Worm (Caenorhabditis elegans) whole organism, young adult: ENCODE measurements around the gene srm-4.

ENCODE experiments used
- B0035.1 ChIP-seq: sonication (generic microtip); optimal IDR thresholded peaks from 2 replicates; lab custom pipeline; 2016; ENCODE audit warnings: missing genetic modification characterization, mild to moderate bottlenecking, missing compliant biosample characterization, missing genotype, missing genetic modification reagents
- B0261.1 ChIP-seq: sonication (generic microtip); optimal IDR thresholded peaks from 2 replicates; lab custom pipeline; 2016; ENCODE audit warnings: mild to moderate bottlenecking, missing genetic modification characterization, moderate library complexity, missing compliant biosample characterization
- B0336.3 ChIP-seq: fragments of 200-800 bp; sonication (Bioruptor generic); IDR thresholded peaks from 2 replicates; pipeline ENCODE4 v1.3.6; 2022; ENCODE audit warnings: missing genetic modification characterization, missing compliant biosample characterization
- C17E4.6 ChIP-seq: fragments of 200-800 bp; sonication (Bioruptor generic); IDR thresholded peaks from 2 replicates; pipeline ENCODE4 v1.3.6; 2022; ENCODE audit warnings: missing genetic modification reagents, missing genetic modification characterization, missing compliant biosample characterization
- F33H1.4 ChIP-seq: fragments of 200-800 bp; sonication (Bioruptor generic); IDR thresholded peaks from 2 replicates; pipeline ENCODE4 v1.3.6; 2022; ENCODE audit warnings: missing genetic modification reagents, missing genetic modification characterization, missing compliant biosample characterization
- F37B4.10 ChIP-seq: fragments of 200-800 bp; sonication (Bioruptor generic); IDR thresholded peaks from 2 replicates; pipeline ENCODE4 v1.3.6; 2022; ENCODE audit warnings: missing genetic modification characterization, missing compliant biosample characterization
- F57A8.1 ChIP-seq: fragments of 200-800 bp; sonication (Bioruptor generic); optimal IDR thresholded peaks from 2 replicates; lab custom pipeline; 2018; ENCODE audit warnings: mild to moderate bottlenecking, missing genetic modification characterization, moderate library complexity, missing compliant biosample characterization
- F57C9.4 ChIP-seq: sonication (generic microtip); optimal IDR thresholded peaks from 2 replicates; lab custom pipeline; 2017; ENCODE audit warnings: mild to moderate bottlenecking, missing genetic modification characterization, missing compliant biosample characterization
- K11D2.4 ChIP-seq: fragments of 200-800 bp; sonication (Bioruptor generic); IDR thresholded peaks from 2 replicates; pipeline ENCODE4 v1.3.6; 2022; ENCODE audit warnings: missing genetic modification reagents, missing genetic modification characterization, missing compliant biosample characterization
- Y56A3A.18 ChIP-seq: fragments of 200-800 bp; sonication (Bioruptor generic); IDR thresholded peaks from 2 replicates; pipeline ENCODE4 v1.3.6; 2022; ENCODE audit warnings: missing genetic modification reagents, missing genetic modification characterization, missing compliant biosample characterization
- Y67H2A.10 ChIP-seq: fragments of 200-800 bp; sonication (Bioruptor generic); conservative IDR thresholded peaks from 2 replicates; pipeline ENCODE4 v1.3.6; 2022; ENCODE audit warnings: missing genetic modification reagents, missing genetic modification characterization, missing compliant biosample characterization
- Y95B8A.8 ChIP-seq: fragments of 200-800 bp; sonication (Bioruptor generic); IDR thresholded peaks from 2 replicates; pipeline ENCODE4 v1.3.6; 2022; ENCODE audit warnings: missing genetic modification reagents, missing genetic modification characterization, missing compliant biosample characterization
- ZK185.1 ChIP-seq: sonication (generic microtip); optimal IDR thresholded peaks from 2 replicates; lab custom pipeline; 2016; ENCODE audit warnings: mild to moderate bottlenecking, missing genetic modification characterization, missing compliant biosample characterization; ENCODE audit not compliant: poor library complexity, severe bottlenecking
- ama-1 ChIP-seq, 3 experiments: fragments of 150-350 bp in 1 of 3; sonication (generic microtip) in 2 of 3; optimal IDR thresholded peaks; 2 replicates each; lab custom pipeline; 2014 to 2018; ENCODE audit warnings: missing biosample characterization in 2 of 3, missing genetic modification characterization in 2 of 3, missing genetic modification reagents in 2 of 3
- aptf-3 ChIP-seq: fragments of 200-800 bp; sonication (Bioruptor generic); IDR thresholded peaks from 2 replicates; pipeline ENCODE4 v1.3.6; 2022; ENCODE audit warnings: missing genetic modification characterization, missing compliant biosample characterization
- attf-3 ChIP-seq: fragments of 200-800 bp; sonication (Bioruptor generic); conservative IDR thresholded peaks from 2 replicates; pipeline ENCODE4 v1.3.6; 2022; ENCODE audit warnings: missing genetic modification reagents, missing genetic modification characterization, missing compliant biosample characterization
- bed-1 ChIP-seq: fragments of 200-800 bp; sonication (Bioruptor generic); IDR thresholded peaks from 2 replicates; pipeline ENCODE4 v1.3.6; 2022; ENCODE audit warnings: missing genetic modification reagents, missing genetic modification characterization, missing compliant biosample characterization
- ceh-100 ChIP-seq: fragments of 200-800 bp; sonication (Bioruptor generic); IDR thresholded peaks from 2 replicates; pipeline ENCODE4 v1.3.6; 2022; ENCODE audit warnings: missing genetic modification reagents, missing genetic modification characterization, missing compliant biosample characterization
- ceh-40 ChIP-seq: fragments of 200-800 bp; sonication (Bioruptor generic); IDR thresholded peaks from 2 replicates; pipeline ENCODE4 v1.3.6; 2022; ENCODE audit warnings: missing genetic modification characterization, missing compliant biosample characterization
- ceh-58 ChIP-seq: fragments of 200-800 bp; sonication (Bioruptor generic); IDR thresholded peaks from 2 replicates; pipeline ENCODE4 v1.3.6; 2022; ENCODE audit warnings: missing genetic modification characterization, missing compliant biosample characterization
- chd-7 ChIP-seq: sonication (generic microtip); optimal IDR thresholded peaks from 2 replicates; lab custom pipeline; 2016; ENCODE audit warnings: mild to moderate bottlenecking, missing genetic modification characterization, moderate library complexity, missing compliant biosample characterization
- dpl-1 ChIP-seq: fragments of 150-350 bp; optimal IDR thresholded peaks from 2 replicates; lab custom pipeline; 2014; ENCODE audit warnings: missing biosample characterization, missing genetic modification reagents, missing genetic modification characterization
- egl-18 ChIP-seq: fragments of 200-800 bp; sonication (Bioruptor generic); IDR thresholded peaks from 2 replicates; pipeline ENCODE4 v1.3.6; 2022; ENCODE audit warnings: missing genetic modification reagents, missing genetic modification characterization, missing compliant biosample characterization
- egrh-3 ChIP-seq: fragments of 200-800 bp; sonication (Bioruptor generic); IDR thresholded peaks from 2 replicates; pipeline ENCODE4 v1.3.6; 2022; ENCODE audit warnings: missing genetic modification reagents, missing genetic modification characterization, missing compliant biosample characterization
- ekl-4 ChIP-seq: fragments of 200-800 bp; sonication (Bioruptor generic); IDR thresholded peaks from 2 replicates; pipeline ENCODE4 v1.3.6; 2022; ENCODE audit warnings: missing genetic modification reagents, missing genetic modification characterization, missing compliant biosample characterization
- gei-17 ChIP-seq: fragments of 200-800 bp; sonication (Bioruptor generic); optimal IDR thresholded peaks from 2 replicates; lab custom pipeline; 2018; ENCODE audit warnings: mild to moderate bottlenecking, missing genetic modification characterization, missing compliant biosample characterization
- hrde-1 ChIP-seq: sonication (generic microtip); optimal IDR thresholded peaks from 2 replicates; lab custom pipeline; 2016; ENCODE audit warnings: missing genetic modification characterization, mild to moderate bottlenecking, missing compliant biosample characterization, moderate library complexity, missing genotype, missing genetic modification reagents, borderline replicate concordance
- let-607 ChIP-seq, 2 experiments: fragments of 200-800 bp in 1 of 2; sonication (Bioruptor generic) in 1 of 2; sonication (generic microtip) in 1 of 2; optimal IDR thresholded peaks; 2 replicates each; lab custom pipeline; 2016 to 2018; ENCODE audit warnings: mild to moderate bottlenecking in 2 of 2, missing compliant biosample characterization in 2 of 2, missing genetic modification characterization in 2 of 2, moderate library complexity in 2 of 2, missing genotype in 1 of 2
- lin-40 ChIP-seq: sonication (generic microtip); optimal IDR thresholded peaks from 2 replicates; lab custom pipeline; 2016; ENCODE audit warnings: missing genetic modification characterization, mild to moderate bottlenecking, missing compliant biosample characterization, missing genotype, missing genetic modification reagents
- madf-10 ChIP-seq: sonication (generic microtip); optimal IDR thresholded peaks from 2 replicates; lab custom pipeline; 2016; ENCODE audit warnings: mild to moderate bottlenecking, missing genetic modification characterization, missing compliant biosample characterization
- madf-6 ChIP-seq: fragments of 200-800 bp; sonication (Bioruptor generic); IDR thresholded peaks from 2 replicates; pipeline ENCODE4 v1.3.6; 2022; ENCODE audit warnings: missing genetic modification reagents, missing genetic modification characterization, missing compliant biosample characterization
- madf-8 ChIP-seq: fragments of 200-800 bp; sonication (Bioruptor generic); conservative IDR thresholded peaks from 2 replicates; pipeline ENCODE4 v1.3.6; 2022; ENCODE audit warnings: missing genetic modification reagents, missing genetic modification characterization, missing compliant biosample characterization
- mcd-1 ChIP-seq: fragments of 200-800 bp; sonication (Bioruptor generic); IDR thresholded peaks from 2 replicates; pipeline ENCODE4 v1.3.6; 2022; ENCODE audit warnings: missing genetic modification reagents, missing genetic modification characterization, missing compliant biosample characterization
- mel-28 ChIP-seq: sonication (generic microtip); optimal IDR thresholded peaks from 2 replicates; lab custom pipeline; 2016; ENCODE audit warnings: borderline replicate concordance, mild to moderate bottlenecking, missing genetic modification characterization, missing compliant biosample characterization
- mxl-1 ChIP-seq: sonication (generic microtip); optimal IDR thresholded peaks from 2 replicates; lab custom pipeline; 2016; ENCODE audit warnings: missing genetic modification characterization, missing compliant biosample characterization
- nfyb-1 ChIP-seq: fragments of 200-800 bp; sonication (Bioruptor generic); IDR thresholded peaks from 2 replicates; pipeline ENCODE4 v1.3.6; 2022; ENCODE audit warnings: missing genetic modification reagents, missing genetic modification characterization, missing compliant biosample characterization
- nhr-120 ChIP-seq: fragments of 200-800 bp; sonication (Bioruptor generic); IDR thresholded peaks from 2 replicates; pipeline ENCODE4 v1.3.6; 2022; ENCODE audit warnings: missing genetic modification characterization, missing compliant biosample characterization
- nhr-80 ChIP-seq: sonication (generic microtip); optimal IDR thresholded peaks from 2 replicates; lab custom pipeline; 2016; ENCODE audit warnings: missing genetic modification characterization, missing compliant biosample characterization
- pha-4 ChIP-seq: fragments of 150-350 bp; sonication (generic microtip); optimal IDR thresholded peaks from 2 replicates; lab custom pipeline; 2014; ENCODE audit warnings: missing biosample characterization, missing genetic modification reagents, missing genetic modification characterization
- repo-1 ChIP-seq: sonication (generic microtip); optimal IDR thresholded peaks from 2 replicates; lab custom pipeline; 2017; ENCODE audit warnings: mild to moderate bottlenecking, missing genetic modification characterization, missing compliant biosample characterization
- rpc-1 ChIP-seq, 2 experiments: fragments of 150-350 bp in 1 of 2; sonication (generic microtip) in 1 of 2; optimal IDR thresholded peaks; 2 replicates each; lab custom pipeline; 2014 to 2018; ENCODE audit warnings: missing biosample characterization in 1 of 2, missing genetic modification characterization in 1 of 2, missing genetic modification reagents in 1 of 2, missing genotype in 1 of 2
- sea-2 ChIP-seq: fragments of 200-800 bp; sonication (Bioruptor generic); IDR thresholded peaks from 2 replicates; pipeline ENCODE4 v1.3.6; 2022; ENCODE audit warnings: missing genetic modification characterization, missing compliant biosample characterization
- tbp1 ChIP-seq: fragments of 200-800 bp; sonication (Bioruptor generic); optimal IDR thresholded peaks from 2 replicates; lab custom pipeline; 2018; ENCODE audit warnings: mild to moderate bottlenecking, missing genetic modification characterization, missing compliant biosample characterization
- unc-62 ChIP-seq: fragments of 150-350 bp; optimal IDR thresholded peaks from 2 replicates; lab custom pipeline; 2014; ENCODE audit warnings: missing biosample characterization, missing genetic modification reagents, missing genetic modification characterization
- ztf-26 ChIP-seq: sonication (generic microtip); optimal IDR thresholded peaks from 2 replicates; lab custom pipeline; 2017; ENCODE audit warnings: missing genetic modification characterization, missing compliant biosample characterization
- ztf-3 ChIP-seq: fragments of 200-800 bp; sonication (Bioruptor generic); optimal IDR thresholded peaks from 2 replicates; lab custom pipeline; 2018; ENCODE audit warnings: mild to moderate bottlenecking, missing genetic modification characterization, missing compliant biosample characterization

srm-4 gene

DNA sequence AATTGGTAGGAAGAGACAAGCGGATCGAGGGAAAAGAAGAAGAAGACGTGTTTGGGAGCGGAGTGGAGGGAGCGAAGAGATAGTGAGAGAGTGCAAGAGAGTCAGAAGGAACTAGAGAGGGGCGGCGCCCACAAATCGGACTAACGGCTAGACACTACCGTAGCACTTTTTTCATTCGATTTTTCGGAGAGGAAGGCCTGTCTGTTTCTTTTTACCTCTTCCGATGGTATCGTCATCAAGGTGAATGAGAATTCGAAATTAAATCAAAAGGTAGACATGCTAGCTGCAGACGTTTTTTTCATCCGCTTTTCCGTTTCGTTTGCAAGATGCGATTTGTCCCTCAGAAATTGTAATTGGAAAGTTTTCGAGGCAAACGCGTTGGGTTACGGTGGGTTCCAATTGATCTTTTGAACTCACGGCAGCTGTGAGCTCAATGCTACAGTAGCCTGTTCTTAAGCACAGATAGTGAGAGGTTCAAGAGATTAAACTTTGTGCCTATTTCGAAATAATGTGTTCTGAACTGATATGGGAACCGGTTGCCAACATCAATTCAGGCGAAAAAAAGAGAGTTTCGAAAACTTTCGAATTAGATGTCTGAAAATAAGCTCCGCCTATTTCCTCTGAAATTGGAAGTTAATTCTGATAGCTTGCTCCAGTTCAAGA lies 31.5 kb downstream of the srm-4 start (continued):
- no peak for TF ChIP-seq egl-18
- TF ChIP-seq pha-4 (tag; lab: Kevin White, UChicago), result no peak
- TF ChIP-seq madf-8 (GFP tag; lab: Robert Waterston, UW), result no peak
- no peak for TF ChIP-seq mxl-1 (tag; lab: Kevin White, UChicago)
- no peak for TF ChIP-seq repo-1
- no peak for TF ChIP-seq rpc-1 (optimal IDR thresholded peaks at IDR 0.05; lab: Kevin White, UChicago)
- TF ChIP-seq rpc-1 (tag; optimal IDR thresholded peaks at IDR 0.05; lab: Kevin White, UChicago), result no peak
- no peak for TF ChIP-seq mel-28
- TF ChIP-seq Y67H2A.10 (GFP tag; lab: Robert Waterston, UW), result no peak
- no peak for TF ChIP-seq ceh-40 (GFP tag; lab: Robert Waterston, UW)
- TF ChIP-seq K11D2.4 (GFP tag; lab: Robert Waterston, UW), result no peak
- TF ChIP-seq attf-3, result no peak
- no peak for TF ChIP-seq bed-1 (GFP tag; lab: Robert Waterston, UW)
- peak; percentile 57; the same call in 1 of the 2 replicates for TF ChIP-seq nfyb-1 (GFP tag; lab: Robert Waterston, UW)
- TF ChIP-seq egrh-3 (GFP tag; lab: Robert Waterston, UW), result no peak
- TF ChIP-seq madf-6 (GFP tag; lab: Robert Waterston, UW), result no peak
- TF ChIP-seq Y56A3A.18 (GFP tag; lab: Robert Waterston, UW), result no peak
- no peak for TF ChIP-seq ztf-26 (tag; lab: Kevin White, UChicago)
- TF ChIP-seq gei-17 (GFP tag; lab: Kevin White, UChicago), result no peak
- TF ChIP-seq F57A8.1, result no peak
- no peak for TF ChIP-seq aptf-3 (GFP tag; lab: Robert Waterston, UW)
- TF ChIP-seq tbp1 (GFP tag; lab: Kevin White, UChicago), result no peak
- TF ChIP-seq lin-40 (tag; lab: Kevin White, UChicago), result peak; percentile 11
- TF ChIP-seq B0336.3, result no peak
- TF ChIP-seq F37B4.10, result no peak

- TF ChIP-seq ztf-3 (no peak), dpl-1 (no peak), nhr-120 (GFP tag; lab: Robert Waterston, UW) (no peak), nhr-80 (peak; percentile 28), B0261.1 (tag; lab: Kevin White, UChicago) (no peak), let-607 (tag; optimal IDR thresholded peaks at IDR 0.05; lab: Kevin White, UChicago) (no peak), ekl-4 (GFP tag; lab: Robert Waterston, UW) (no peak; the same call in 1 of the 2 replicates), unc-62 (GFP tag; lab: Kevin White, UChicago) (no peak), ZK185.1 (tag; lab: Kevin White, UChicago) (no peak), hrde-1 (tag; lab: Kevin White, UChicago) (no peak), Y67H2A.10 (GFP tag; lab: Robert Waterston, UW) (no peak), F37B4.10 (no peak), ceh-100 (no peak), C17E4.6 (GFP tag; lab: Robert Waterston, UW) (no peak), gei-17 (GFP tag; lab: Kevin White, UChicago) (peak; percentile 40), ama-1 (optimal IDR thresholded peaks at IDR 0.05; lab: Kevin White, UChicago) (no peak), ama-1 (GFP tag; optimal IDR thresholded peaks at IDR 0.05; lab: Kevin White, UChicago) (no peak), chd-7 (tag; lab: Kevin White, UChicago) (peak; percentile 41), B0035.1 (no peak), K11D2.4 (GFP tag; lab: Robert Waterston, UW) (peak; percentile 68), madf-10 (tag; lab: Kevin White, UChicago) (no peak), Y95B8A.8 (GFP tag; lab: Robert Waterston, UW) (no peak), ceh-58 (no peak), aptf-3 (GFP tag; lab: Robert Waterston, UW) (no peak), lin-40 (tag; lab: Kevin White, UChicago) (peak; percentile 66), F33H1.4 (GFP tag; lab: Robert Waterston, UW) (no peak), F57C9.4 (no peak), mel-28 (no peak), sea-2 (GFP tag; lab: Robert Waterston, UW) (no peak), pha-4 (tag; lab: Kevin White, UChicago) (no peak), mcd-1 (GFP tag; lab: Robert Waterston, UW) (peak; percentile 60)
Measured at ce11 chrV:14366487-14366962, 33.3 kb downstream of the srm-4 start.
